Fruit fly (Drosophila melanogaster): ENCODE results near the gene zuc.

The zuc gene

dm6 chr2L:12010877-12011666, 21.4 kb upstream of the zuc start (continued):
- no peak for TF ChIP-seq Eip93F (GFP tag; optimal IDR thresholded peaks at IDR 0.05)
- peak; percentile 86 for TF ChIP-seq Sox15 (GFP tag; optimal IDR thresholded peaks at IDR 0.05)
- no peak for TF ChIP-seq CG8119 (GFP tag; IDR thresholded peaks at IDR 0.05)
- TF ChIP-seq OdsH (GFP tag; optimal IDR thresholded peaks at IDR 0.05), result peak; percentile 91
- no peak for TF ChIP-seq dsx (GFP tag; optimal IDR thresholded peaks at IDR 0.05; ENCODE audit: poor library complexity, severe bottlenecking)
- no peak for TF ChIP-seq Gug (GFP tag; IDR thresholded peaks at IDR 0.05)
- no peak for TF ChIP-seq CG15336 (GFP tag; IDR thresholded peaks at IDR 0.05)
- TF ChIP-seq lz (GFP tag; optimal IDR thresholded peaks at IDR 0.05), result peak; percentile 92
- TF ChIP-seq eg (GFP tag; IDR thresholded peaks at IDR 0.05), result no peak
- TF ChIP-seq dac (GFP tag; optimal IDR thresholded peaks at IDR 0.05), result peak; percentile 78
- no peak for TF ChIP-seq CG11294 (GFP tag; IDR thresholded peaks at IDR 0.05)
- peak; percentile 91 for TF ChIP-seq CG10631 (GFP tag; optimal IDR thresholded peaks at IDR 0.05)
- TF ChIP-seq CG6808 (GFP tag; optimal IDR thresholded peaks at IDR 0.05), result peak; percentile 96
- TF ChIP-seq fd85E (GFP tag; optimal IDR thresholded peaks at IDR 0.05), result peak; percentile 42
- TF ChIP-seq Blimp-1 (GFP tag; optimal IDR thresholded peaks at IDR 0.05), result peak; percentile 79
- TF ChIP-seq CG7368 (GFP tag; optimal IDR thresholded peaks at IDR 0.05), result peak; percentile 82
- peak; percentile 80 for TF ChIP-seq Hr39 (GFP tag; optimal IDR thresholded peaks at IDR 0.05)
- peak; percentile 93 for TF ChIP-seq Hr4 (GFP tag; optimal IDR thresholded peaks at IDR 0.05)
- peak; percentile 88 for TF ChIP-seq CG8319 (GFP tag; optimal IDR thresholded peaks at IDR 0.05)
- TF ChIP-seq CG6163 (GFP tag; IDR thresholded peaks at IDR 0.05), result no peak
- peak; percentile 87 for TF ChIP-seq CG6792 (GFP tag; optimal IDR thresholded peaks at IDR 0.05)
- TF ChIP-seq CG6276 (GFP tag; optimal IDR thresholded peaks at IDR 0.05), result peak; percentile 95
- TF ChIP-seq CG6854 (GFP tag; optimal IDR thresholded peaks at IDR 0.05), result peak; percentile 86
- TF ChIP-seq Sox14 (GFP tag; optimal IDR thresholded peaks at IDR 0.05), result peak; percentile 90

- TF ChIP-seq CG10669 (GFP tag; optimal IDR thresholded peaks at IDR 0.05) (no peak), pdm3 (GFP tag; optimal IDR thresholded peaks at IDR 0.05) (no peak), CG4318 (GFP tag; optimal IDR thresholded peaks at IDR 0.05) (no peak), CG15336 (GFP tag; IDR thresholded peaks at IDR 0.05) (no peak), CG6808 (GFP tag; optimal IDR thresholded peaks at IDR 0.05) (no peak), Ets21C (GFP tag; optimal IDR thresholded peaks at IDR 0.05) (no peak), Sox15 (GFP tag; optimal IDR thresholded peaks at IDR 0.05) (no peak), achi (GFP tag; optimal IDR thresholded peaks at IDR 0.05) (no peak), Eip78C (GFP tag) (peak; percentile 68), CG1621 (tag; optimal IDR thresholded peaks at IDR 0.05) (peak; percentile 88), CG6854 (GFP tag; optimal IDR thresholded peaks at IDR 0.05) (peak; percentile 67), eg (GFP tag; IDR thresholded peaks at IDR 0.05) (no peak), CG6163 (GFP tag; IDR thresholded peaks at IDR 0.05) (no peak), OdsH (GFP tag; optimal IDR thresholded peaks at IDR 0.05) (no peak), dac (GFP tag; optimal IDR thresholded peaks at IDR 0.05) (no peak), Met (GFP tag; optimal IDR thresholded peaks at IDR 0.05) (no peak), fd59A (GFP tag; optimal IDR thresholded peaks at IDR 0.05) (no peak), ss (GFP tag; optimal IDR thresholded peaks at IDR 0.05) (peak; percentile 21 to 56), CG16779 (tag; optimal IDR thresholded peaks at IDR 0.05) (peak; percentile 16), fkh (GFP tag; optimal IDR thresholded peaks at IDR 0.05) (peak; percentile 58), Eip93F (GFP tag; optimal IDR thresholded peaks at IDR 0.05) (no peak), Lpt (GFP tag; optimal IDR thresholded peaks at IDR 0.05) (peak; percentile 69), net (GFP tag; optimal IDR thresholded peaks at IDR 0.05) (no peak), topi (GFP tag; optimal IDR thresholded peaks at IDR 0.05) (no peak), CG31627 (GFP tag; optimal IDR thresholded peaks at IDR 0.05) (no peak), Hr4 (GFP tag; optimal IDR thresholded peaks at IDR 0.05) (no peak), fd85E (GFP tag; optimal IDR thresholded peaks at IDR 0.05) (no peak), CG8632 (GFP tag; optimal IDR thresholded peaks at IDR 0.05) (no peak), Sox102F (GFP tag; optimal IDR thresholded peaks at IDR 0.05) (no peak), CG11294 (GFP tag; IDR thresholded peaks at IDR 0.05) (no peak), svp (GFP tag) (peak; percentile 91), cyc (GFP tag; optimal IDR thresholded peaks at IDR 0.05) (no peak), CG3032 (tag; optimal IDR thresholded peaks at IDR 0.05) (no peak), Eip75B (GFP tag; optimal IDR thresholded peaks at IDR 0.05) (peak; percentile 9), acj6 (GFP tag; optimal IDR thresholded peaks at IDR 0.05) (no peak)
These were observed 20.6 kb upstream of the zuc start for dm6 chr2L:12010100-12010876.

All from whole organism, prepupa.